Worm (Caenorhabditis elegans): ENCODE measurements around the gene knl-3.
A peak's percentile ranks its signal among the peaks of the same experiment; 100 is the strongest.

The knl-3 gene

DNA sequence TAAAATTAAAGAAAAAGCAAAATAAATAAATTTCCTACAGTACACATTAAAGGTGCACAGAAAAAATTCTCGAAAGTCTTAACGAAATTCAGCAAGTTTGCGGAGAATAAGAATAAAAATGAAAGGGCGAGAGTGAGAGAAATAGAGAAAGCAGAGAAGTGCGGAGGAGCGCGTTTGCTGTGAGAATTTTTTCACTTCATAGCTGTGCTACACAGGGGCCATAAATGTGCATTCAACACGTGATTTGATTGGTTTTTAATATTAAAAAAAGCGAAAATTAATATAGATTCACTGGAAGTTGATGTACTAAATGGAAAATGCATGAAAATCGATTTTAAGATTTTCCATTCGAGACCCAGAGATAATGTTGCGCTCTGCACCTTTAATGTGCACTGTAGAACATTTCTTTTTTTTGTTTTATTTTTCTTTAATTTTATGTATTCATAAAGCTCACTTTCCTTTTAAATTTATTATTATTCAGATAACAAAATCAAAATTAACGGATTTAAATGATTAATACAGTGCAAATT, 49.1 kb downstream of the knl-3 start, which contains the start of gene Y32G9A.2:
Gene Y32G9A.2 (plus strand): TSS at position 480 of the 530 bp plus-strand sequence.
- TF ChIP-seq mep-1 (tag; optimal IDR thresholded peaks at IDR 0.05): peak; percentile 25
- TF ChIP-seq blmp-1 (tag; optimal IDR thresholded peaks at IDR 0.05): peak; percentile 22
- peak; percentile 11 for TF ChIP-seq ces-1 (GFP tag; optimal IDR thresholded peaks at IDR 0.05)
- no peak for TF ChIP-seq snpc-4 (tag; optimal IDR thresholded peaks at IDR 0.05)
- TF ChIP-seq nhr-76 (tag; optimal IDR thresholded peaks at IDR 0.05): no peak
- TF ChIP-seq nhr-28 (tag; optimal IDR thresholded peaks at IDR 0.05): no peak

DNA sequence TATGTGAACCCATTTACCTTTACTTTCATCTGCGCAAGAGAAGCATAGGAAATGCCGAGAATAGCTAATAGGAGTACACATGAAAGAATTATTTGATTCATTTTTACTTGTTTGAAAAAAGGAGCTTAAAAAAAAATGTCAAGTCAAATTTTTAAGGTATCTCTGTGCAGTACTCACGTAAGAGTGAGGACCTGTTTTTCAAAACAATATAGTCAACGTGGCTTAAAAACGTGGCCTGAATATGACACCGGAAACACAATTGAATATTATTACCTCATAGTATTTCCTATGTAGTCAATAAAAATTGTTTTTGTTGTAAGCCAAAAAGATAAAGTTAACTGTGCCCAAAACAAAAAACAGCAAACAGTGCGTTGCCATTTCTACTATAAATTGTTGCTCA, 51.1 kb downstream of the knl-3 start, which contains the start of gene Y32G9A.12:
Gene Y32G9A.12 (minus strand): TSS at position 101 of the 400 bp plus-strand sequence.
- TF ChIP-seq nhr-76 (tag; optimal IDR thresholded peaks at IDR 0.05) (no peak), elt-3 (tag; optimal IDR thresholded peaks at IDR 0.05) (no peak), mab-5 (tag; optimal IDR thresholded peaks at IDR 0.05) (no peak), snpc-4 (tag; optimal IDR thresholded peaks at IDR 0.05) (no peak), hlh-1 (tag; optimal IDR thresholded peaks at IDR 0.05) (no peak), ztf-11 (tag; optimal IDR thresholded peaks at IDR 0.05) (no peak), drap-1 (GFP tag; optimal IDR thresholded peaks at IDR 0.05) (no peak), nhr-28 (tag; optimal IDR thresholded peaks at IDR 0.05) (no peak), pha-4 (tag; optimal IDR thresholded peaks at IDR 0.05) (no peak), lsy-2 (tag; optimal IDR thresholded peaks at IDR 0.05) (no peak), flh-1 (GFP tag; optimal IDR thresholded peaks at IDR 0.05) (no peak), lin-32 (GFP tag; optimal IDR thresholded peaks at IDR 0.05) (no peak)

All from whole organism, mixed stage, embryonic.